Fruit fly (Drosophila melanogaster) whole organism, wandering third instar larva: ENCODE data around the gene CG31910.
A peak's percentile ranks its signal among the peaks of the same experiment; 100 is the strongest.

Experiments used
- Abd-B ChIP-seq: fragments of >200 bp; optimal IDR thresholded peaks from 2 replicates; lab custom pipeline; 2017; ENCODE audit warnings: missing biosample characterization, missing genetic modification characterization
- CG32264 ChIP-seq: fragments of 200-800 bp; sonication (Bioruptor generic); optimal IDR thresholded peaks from 2 replicates; lab custom pipeline; 2016; ENCODE audit warnings: missing biosample characterization, missing genetic modification characterization
- CG9705 ChIP-seq: fragments of 200-800 bp; sonication (Bioruptor generic); optimal IDR thresholded peaks from 2 replicates; lab custom pipeline; 2018; ENCODE audit warnings: missing biosample characterization, mild to moderate bottlenecking, missing genetic modification characterization
- CrebA ChIP-seq: fragments of 200-800 bp; sonication (Bioruptor generic); optimal IDR thresholded peaks from 2 replicates; lab custom pipeline; 2016; ENCODE audit warnings: missing biosample characterization, mild to moderate bottlenecking, missing genetic modification characterization, borderline replicate concordance
- Dfd ChIP-seq: fragments of >200 bp; optimal IDR thresholded peaks from 2 replicates; lab custom pipeline; 2017; ENCODE audit warnings: missing biosample characterization, missing genetic modification characterization
- Dif ChIP-seq: fragments of 200-275, 200-300 bp; sonication (Bioruptor generic); optimal IDR thresholded peaks from 2 replicates; lab custom pipeline; 2018; ENCODE audit warnings: missing biosample characterization, missing genetic modification characterization; ENCODE audit not compliant: partially characterized antibody
- GATAd ChIP-seq: sonication (Bioruptor generic); optimal IDR thresholded peaks from 2 replicates; lab custom pipeline; 2016; ENCODE audit warnings: missing biosample characterization, missing genetic modification characterization
- HLH106 ChIP-seq: fragments of 200-800 bp; optimal IDR thresholded peaks from 3 replicates; lab custom pipeline; 2019; ENCODE audit warnings: missing biosample characterization, mild to moderate bottlenecking, missing genetic modification characterization, moderate library complexity
- Hnf4 ChIP-seq: fragments of 200-800 bp; sonication (Bioruptor generic); optimal IDR thresholded peaks from 2 replicates; lab custom pipeline; 2016; ENCODE audit warnings: missing biosample characterization, mild to moderate bottlenecking, missing genetic modification characterization
- Hr78 ChIP-seq: fragments of >200 bp; optimal IDR thresholded peaks from 2 replicates; lab custom pipeline; 2017; ENCODE audit warnings: missing biosample characterization, missing genetic modification characterization
- Hr83 ChIP-seq: fragments of 200-300 bp; sonication (Bioruptor generic); optimal IDR thresholded peaks from 2 replicates; lab custom pipeline; 2016; ENCODE audit warnings: missing biosample characterization, mild to moderate bottlenecking, missing genetic modification characterization, moderate library complexity; ENCODE audit not compliant: poor library complexity, severe bottlenecking
- Jra ChIP-seq: sonication (Bioruptor generic); optimal IDR thresholded peaks from 2 replicates; lab custom pipeline; 2016; ENCODE audit warnings: missing biosample characterization, missing genetic modification characterization
- Mio ChIP-seq: sonication (Bioruptor generic); optimal IDR thresholded peaks from 2 replicates; lab custom pipeline; 2016; ENCODE audit warnings: missing biosample characterization, missing genetic modification characterization
- Myc ChIP-seq: fragments of >200 bp; optimal IDR thresholded peaks from 2 replicates; lab custom pipeline; 2017
- N ChIP-seq: fragments of >200 bp; optimal IDR thresholded peaks from 2 replicates; lab custom pipeline; 2018; ENCODE audit warnings: missing biosample characterization, missing external identifiers, missing genetic modification characterization
- OdsH ChIP-seq: fragments of 200-800 bp; sonication (Bioruptor generic); optimal IDR thresholded peaks from 2 replicates; lab custom pipeline; 2016; ENCODE audit warnings: missing biosample characterization, mild to moderate bottlenecking, missing genetic modification characterization
- Rel ChIP-seq, 2 experiments: fragments of 200-800 bp; sonication (Bioruptor generic) in 1 of 2; optimal IDR thresholded peaks; 2 replicates in 1 of 2; 3 replicates in 1 of 2; lab custom pipeline; 2016 to 2019; ENCODE audit warnings: mild to moderate bottlenecking in 2 of 2, missing biosample characterization in 2 of 2, missing genetic modification characterization in 2 of 2, moderate library complexity in 1 of 2
- Sp1 ChIP-seq: fragments of 200-800 bp; sonication (Bioruptor generic); optimal IDR thresholded peaks from 3 replicates; lab custom pipeline; 2019; ENCODE audit warnings: missing biosample characterization, mild to moderate bottlenecking, missing genetic modification characterization, moderate library complexity
- Vsx2 ChIP-seq: fragments of 200-300, 225-300 bp; sonication (Bioruptor generic); optimal IDR thresholded peaks from 2 replicates; lab custom pipeline; 2018; ENCODE audit warnings: missing biosample characterization, missing genetic modification characterization; ENCODE audit not compliant: partially characterized antibody
- br ChIP-seq: fragments of 200-800 bp; sonication (Bioruptor generic); optimal IDR thresholded peaks from 2 replicates; lab custom pipeline; 2016; ENCODE audit warnings: missing biosample characterization, missing genetic modification characterization
- brk ChIP-seq: fragments of 200-800 bp; sonication (Bioruptor generic); optimal IDR thresholded peaks from 2 replicates; lab custom pipeline; 2016; ENCODE audit warnings: missing biosample characterization, mild to moderate bottlenecking, missing genetic modification characterization
- dl ChIP-seq, 2 experiments: fragments of 175-275, 200-275 bp in 1 of 2; fragments of 200-275 bp in 1 of 2; sonication (Bioruptor generic); optimal IDR thresholded peaks; lab custom pipeline; 2018; ENCODE audit warnings: mild to moderate bottlenecking in 2 of 2, missing biosample characterization in 2 of 2, missing genetic modification characterization in 2 of 2, moderate library complexity in 2 of 2; ENCODE audit not compliant: partially characterized antibody in 2 of 2, insufficient read depth in 1 of 2
- dmrt93B ChIP-seq: fragments of 200-800 bp; sonication (Bioruptor generic); optimal IDR thresholded peaks from 2 replicates; lab custom pipeline; 2018; ENCODE audit warnings: missing biosample characterization, mild to moderate bottlenecking, missing genetic modification characterization
- dsf ChIP-seq: sonication (Bioruptor generic); optimal IDR thresholded peaks from 2 replicates; lab custom pipeline; 2016; ENCODE audit warnings: missing biosample characterization, missing genetic modification characterization, borderline replicate concordance
- ey ChIP-seq: fragments of 200-800 bp; sonication (Bioruptor generic); optimal IDR thresholded peaks from 2 replicates; lab custom pipeline; 2016; ENCODE audit warnings: missing biosample characterization, missing genetic modification characterization
- foxo ChIP-seq, 2 experiments: fragments of 200-800 bp; sonication (Bioruptor generic); optimal IDR thresholded peaks; 2 replicates in 1 of 2; 3 replicates in 1 of 2; lab custom pipeline; 2016 to 2017; ENCODE audit warnings: missing biosample characterization in 2 of 2, missing genetic modification characterization in 2 of 2
- fru ChIP-seq: fragments of 200-800 bp; sonication (Bioruptor generic); optimal IDR thresholded peaks from 3 replicates; lab custom pipeline; 2016; ENCODE audit warnings: missing biosample characterization, mild to moderate bottlenecking, missing genetic modification characterization
- h ChIP-seq: fragments of 200-800 bp; sonication (Bioruptor generic); optimal IDR thresholded peaks from 3 replicates; lab custom pipeline; 2016; ENCODE audit warnings: missing biosample characterization, mild to moderate bottlenecking, missing genetic modification characterization
- jim ChIP-seq: fragments of 175-275, 200-325 bp; sonication (Bioruptor generic); optimal IDR thresholded peaks from 2 replicates; lab custom pipeline; 2016; ENCODE audit warnings: missing biosample characterization, mild to moderate bottlenecking, missing genetic modification characterization
- lola ChIP-seq: fragments of >200 bp; optimal IDR thresholded peaks from 2 replicates; lab custom pipeline; 2017; ENCODE audit warnings: missing biosample characterization, missing genetic modification characterization
- pan ChIP-seq: fragments of >200 bp; optimal IDR thresholded peaks from 2 replicates; lab custom pipeline; 2017
- psq ChIP-seq: fragments of 200-800 bp; sonication (Bioruptor generic); optimal IDR thresholded peaks from 3 replicates; lab custom pipeline; 2017; ENCODE audit warnings: missing biosample characterization, mild to moderate bottlenecking, missing genetic modification characterization, moderate library complexity
- rgr ChIP-seq: fragments of 200-800 bp; sonication (Bioruptor generic); optimal IDR thresholded peaks from 3 replicates; lab custom pipeline; 2016; ENCODE audit warnings: missing biosample characterization, mild to moderate bottlenecking, missing genetic modification characterization
- sv ChIP-seq: fragments of 200-800 bp; sonication (Bioruptor generic); optimal IDR thresholded peaks from 3 replicates; lab custom pipeline; 2016; ENCODE audit warnings: missing biosample characterization, missing genetic modification characterization
- tai ChIP-seq: sonication (Bioruptor generic); optimal IDR thresholded peaks from 2 replicates; lab custom pipeline; 2016; ENCODE audit warnings: missing biosample characterization, missing genetic modification characterization
- usp ChIP-seq: fragments of >200 bp; optimal IDR thresholded peaks from 2 replicates; lab custom pipeline; 2017; ENCODE audit warnings: missing biosample characterization, missing genetic modification characterization
- woc ChIP-seq: sonication (Bioruptor generic); optimal IDR thresholded peaks from 2 replicates; lab custom pipeline; 2016; ENCODE audit warnings: missing biosample characterization, mild to moderate bottlenecking, missing genetic modification characterization

The CG31910 gene

DNA sequence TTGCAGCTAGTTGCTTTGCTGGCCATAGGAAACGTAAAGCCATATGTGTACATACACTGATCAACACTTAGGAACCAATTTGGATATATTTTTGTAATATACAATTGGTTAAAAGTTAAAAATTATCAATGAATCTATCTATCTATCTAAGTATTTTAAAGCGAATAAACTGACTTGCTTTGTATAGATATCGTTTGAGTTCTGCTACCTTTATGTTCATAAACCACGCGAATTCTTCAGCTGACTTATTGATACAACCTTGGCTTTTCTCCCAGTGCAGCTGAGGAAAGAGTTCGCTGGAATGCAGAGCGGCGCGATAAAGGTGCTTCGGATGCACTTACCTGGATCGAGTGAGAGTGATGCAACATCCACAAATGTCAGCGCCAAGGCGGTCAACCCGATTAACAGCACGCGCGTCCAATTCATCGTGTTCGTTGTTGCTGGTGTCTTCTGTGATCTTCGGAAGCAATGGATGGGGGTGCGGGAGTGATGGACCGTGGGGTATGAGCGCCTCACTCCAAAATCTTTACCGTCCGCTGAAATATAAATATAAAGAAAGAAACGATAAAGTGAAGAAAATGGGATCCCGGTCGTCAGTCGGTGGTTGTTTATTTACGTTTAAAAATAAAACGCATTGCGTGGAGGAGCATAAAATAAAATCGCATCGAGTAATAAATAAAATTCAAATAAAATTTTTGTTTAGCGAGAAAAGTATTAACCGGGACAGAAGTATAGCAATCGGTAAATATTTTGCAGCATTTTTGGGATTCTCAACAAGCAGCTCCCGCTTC is 43.8 kb downstream of the CG31910 start:
- TF ChIP-seq Vsx2 (GFP tag; lab: Kevin White, UChicago) (no peak), psq (GFP tag; lab: Kevin White, UChicago) (no peak), OdsH (no peak), Myc (lab: Kevin White, UChicago) (no peak), br (GFP tag; lab: Kevin White, UChicago) (no peak), Sp1 (no peak), woc (GFP tag; lab: Kevin White, UChicago) (no peak), CG32264 (GFP tag; lab: Kevin White, UChicago) (no peak), N (GFP tag; lab: Kevin White, UChicago) (no peak), Dif (GFP tag; lab: Kevin White, UChicago) (no peak), brk (GFP tag; lab: Kevin White, UChicago) (no peak), tai (no peak), Dfd (no peak), h (GFP tag; lab: Kevin White, UChicago) (peak; percentile 5), Hnf4 (GFP tag; lab: Kevin White, UChicago) (no peak), fru (peak; percentile 16), GATAd (GFP tag; lab: Kevin White, UChicago) (no peak), dmrt93B (GFP tag; lab: Kevin White, UChicago) (no peak), rgr (no peak), dl (GFP tag; optimal IDR thresholded peaks at IDR 0.05; lab: Kevin White, UChicago; ENCODE audit: insufficient read depth in 1 of 2, partially characterized antibody in 2 of 2) (no peak), Rel (GFP tag; optimal IDR thresholded peaks at IDR 0.05; lab: Kevin White, UChicago) (no peak), Rel (tag; optimal IDR thresholded peaks at IDR 0.05; lab: Kevin White, UChicago) (no peak), sv (GFP tag; lab: Kevin White, UChicago) (no peak), Hr78 (GFP tag; lab: Kevin White, UChicago) (no peak), foxo (GFP tag; optimal IDR thresholded peaks at IDR 0.05; lab: Kevin White, UChicago) (peak in 1 of 2 experiments; percentile 5), CrebA (GFP tag; lab: Kevin White, UChicago) (no peak)

DNA sequence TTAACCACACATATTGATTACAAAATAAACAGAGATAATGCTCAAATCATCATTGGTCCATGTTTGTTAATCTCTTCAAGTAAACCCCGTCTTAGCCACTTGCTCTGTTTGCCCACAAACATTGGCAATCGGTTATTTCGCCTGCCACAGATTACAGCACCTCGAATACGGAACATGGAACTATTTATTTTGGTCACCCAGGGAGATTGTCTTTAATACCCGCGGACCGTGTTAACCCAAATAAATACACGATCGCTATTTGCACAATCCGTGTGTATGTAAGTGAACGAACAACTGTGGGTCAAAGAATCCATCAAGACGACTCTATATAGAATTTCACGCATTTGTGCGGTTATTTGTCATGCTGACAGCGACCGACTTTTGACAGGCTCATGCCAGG is 44.7 kb downstream of the CG31910 start:
- no peak for TF ChIP-seq Jra
- TF ChIP-seq OdsH: no peak
- no peak for TF ChIP-seq dsf (GFP tag; lab: Kevin White, UChicago)
- no peak for TF ChIP-seq Rel (GFP tag; optimal IDR thresholded peaks at IDR 0.05; lab: Kevin White, UChicago)
- no peak for TF ChIP-seq Rel (tag; optimal IDR thresholded peaks at IDR 0.05; lab: Kevin White, UChicago)
- TF ChIP-seq jim (GFP tag; lab: Kevin White, UChicago): no peak
- TF ChIP-seq CrebA (GFP tag; lab: Kevin White, UChicago): no peak
- no peak for TF ChIP-seq GATAd (GFP tag; lab: Kevin White, UChicago)
- no peak for TF ChIP-seq N (GFP tag; lab: Kevin White, UChicago)
- TF ChIP-seq h (GFP tag; lab: Kevin White, UChicago): no peak
- TF ChIP-seq, all 38 proteins: peak for 0

DNA sequence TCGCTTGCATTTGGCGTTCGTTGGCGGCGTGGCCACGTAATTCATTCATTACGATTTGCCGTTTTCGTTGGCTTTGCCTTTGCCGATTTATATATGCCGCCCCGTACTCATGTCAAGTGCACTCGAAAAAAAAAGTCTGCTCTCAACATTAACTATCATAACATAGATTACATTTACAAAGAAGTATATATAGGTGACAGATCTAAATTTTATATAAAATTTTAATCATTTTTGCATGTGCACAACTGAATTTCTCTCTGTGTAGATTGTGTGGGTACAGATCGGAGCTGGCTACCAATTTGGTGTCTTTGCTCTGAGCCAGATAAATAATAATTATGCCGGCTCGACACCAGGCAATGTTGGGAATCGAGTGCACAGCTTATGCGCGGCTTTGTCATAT is 47.0 kb downstream of the CG31910 start:
- TF ChIP-seq dl (GFP tag; optimal IDR thresholded peaks at IDR 0.05; lab: Kevin White, UChicago; ENCODE audit: insufficient read depth in 1 of 2, partially characterized antibody in 2 of 2): no peak
- peak; percentile 66 for TF ChIP-seq rgr
- TF ChIP-seq h (GFP tag; lab: Kevin White, UChicago): peak; percentile 63
- TF ChIP-seq fru: peak; percentile 71
- TF ChIP-seq Abd-B: no peak
- TF ChIP-seq HLH106: peak; percentile 68
- TF ChIP-seq Vsx2 (GFP tag; lab: Kevin White, UChicago): no peak
- no peak for TF ChIP-seq Hr83 (GFP tag; lab: Kevin White, UChicago)
- TF ChIP-seq GATAd (GFP tag; lab: Kevin White, UChicago): no peak
- TF ChIP-seq dmrt93B (GFP tag; lab: Kevin White, UChicago): peak; percentile 31
- TF ChIP-seq ey: peak; percentile 63
- no peak for TF ChIP-seq CrebA (GFP tag; lab: Kevin White, UChicago)
- peak; percentile 51 for TF ChIP-seq psq (GFP tag; lab: Kevin White, UChicago)
- peak; percentile 14 for TF ChIP-seq CG32264 (GFP tag; lab: Kevin White, UChicago)
- TF ChIP-seq Jra: no peak
- no peak for TF ChIP-seq pan (lab: Kevin White, UChicago)
- TF ChIP-seq Mio (GFP tag; lab: Kevin White, UChicago): no peak
- TF ChIP-seq woc (GFP tag; lab: Kevin White, UChicago): no peak
- peak; percentile 70 for TF ChIP-seq br (GFP tag; lab: Kevin White, UChicago)
- no peak for TF ChIP-seq Myc (lab: Kevin White, UChicago)
- no peak for TF ChIP-seq Dfd
- no peak for TF ChIP-seq lola
- TF ChIP-seq Dif (GFP tag; lab: Kevin White, UChicago): no peak
- no peak for TF ChIP-seq usp (GFP tag; lab: Kevin White, UChicago)
- TF ChIP-seq jim (GFP tag; lab: Kevin White, UChicago): no peak
- no peak for TF ChIP-seq dsf (GFP tag; lab: Kevin White, UChicago)
- peak; percentile 52 for TF ChIP-seq Sp1
- TF ChIP-seq CG9705 (GFP tag; lab: Kevin White, UChicago): no peak
- no peak for TF ChIP-seq sv (GFP tag; lab: Kevin White, UChicago)
- TF ChIP-seq N (GFP tag; lab: Kevin White, UChicago): no peak
- TF ChIP-seq Hnf4 (GFP tag; lab: Kevin White, UChicago): peak; percentile 48
- peak in 1 of 2 experiments; percentile 59 for TF ChIP-seq foxo (GFP tag; optimal IDR thresholded peaks at IDR 0.05; lab: Kevin White, UChicago)
- peak; percentile 60 for TF ChIP-seq OdsH
- TF ChIP-seq tai: no peak
